Fruit fly (Drosophila melanogaster) whole organism, embryonic: ENCODE measurements around the gene CG3604.

Experiments
- Abd-B ChIP-seq: fragments of 200-800 bp; sonication (Bioruptor generic); optimal IDR thresholded peaks from 2 replicates; lab custom pipeline; 2018; ENCODE audit warnings: missing biosample characterization, mild to moderate bottlenecking, missing genetic modification characterization, moderate library complexity
- BEAF-32 ChIP-seq: fragments of 200-800 bp; sonication (Bioruptor generic); optimal IDR thresholded peaks from 3 replicates; lab custom pipeline; 2017; ENCODE audit warnings: missing biosample characterization, missing genetic modification characterization, mild to moderate bottlenecking, moderate library complexity, missing genetic modification reagents
- CG10267 ChIP-seq: fragments of 200-800 bp; sonication (Bioruptor generic); optimal IDR thresholded peaks from 2 replicates; lab custom pipeline; 2018; ENCODE audit warnings: missing biosample characterization, mild to moderate bottlenecking, missing genetic modification characterization, moderate library complexity
- CG12659 ChIP-seq: fragments of 200-800 bp; sonication (Bioruptor generic); optimal IDR thresholded peaks from 3 replicates; lab custom pipeline; 2017; ENCODE audit warnings: mild to moderate bottlenecking, missing biosample characterization, missing genetic modification reagents, missing genetic modification characterization
- CG13287 ChIP-seq: fragments of 200-800 bp; sonication (Bioruptor generic); IDR thresholded peaks from 2 replicates; pipeline ENCODE4 v1.3.6; 2022; ENCODE audit warnings: missing biosample characterization, missing genetic modification characterization; ENCODE audit not compliant: partially characterized antibody
- CG14710 ChIP-seq: fragments of 200-800 bp; sonication (Bioruptor generic); optimal IDR thresholded peaks from 3 replicates; lab custom pipeline; 2019; ENCODE audit warnings: missing biosample characterization, mild to moderate bottlenecking, missing genetic modification characterization, moderate library complexity
- CG15514 ChIP-seq: fragments of 200-800 bp; sonication (Bioruptor generic); optimal IDR thresholded peaks from 3 replicates; lab custom pipeline; 2017; ENCODE audit warnings: missing biosample characterization, missing genetic modification characterization, mild to moderate bottlenecking, moderate library complexity, missing genetic modification reagents
- CG15601 ChIP-seq: fragments of 200-800 bp; sonication (Bioruptor generic); optimal IDR thresholded peaks from 3 replicates; lab custom pipeline; 2019; ENCODE audit warnings: missing biosample characterization, mild to moderate bottlenecking, missing genetic modification characterization, moderate library complexity
- CG1603 ChIP-seq: fragments of 200-800 bp; sonication (Bioruptor generic); optimal IDR thresholded peaks from 2 replicates; lab custom pipeline; 2019; ENCODE audit warnings: missing biosample characterization, mild to moderate bottlenecking, missing genetic modification characterization, moderate library complexity
- CG17361 ChIP-seq: fragments of 200-800 bp; sonication (Bioruptor generic); IDR thresholded peaks from 3 replicates; pipeline ENCODE4 v1.3.6; 2022; ENCODE audit warnings: missing biosample characterization, missing genetic modification characterization
- CG17385 ChIP-seq: fragments of 200-800 bp; sonication (Bioruptor generic); optimal IDR thresholded peaks from 3 replicates; lab custom pipeline; 2018; ENCODE audit warnings: missing biosample characterization, mild to moderate bottlenecking, missing genetic modification characterization
- CG18011 ChIP-seq: fragments of 200-800 bp; sonication (Bioruptor generic); optimal IDR thresholded peaks from 2 replicates; lab custom pipeline; 2017; ENCODE audit warnings: missing biosample characterization, missing genetic modification characterization, mild to moderate bottlenecking, moderate library complexity, missing genotype
- CG2116 ChIP-seq: fragments of 200-800 bp; sonication (Bioruptor generic); optimal IDR thresholded peaks from 3 replicates; lab custom pipeline; 2018; ENCODE audit warnings: missing biosample characterization, mild to moderate bottlenecking, missing genetic modification characterization
- CG3847 ChIP-seq: fragments of 200-800 bp; sonication (Bioruptor generic); IDR thresholded peaks from 2 replicates; pipeline ENCODE4 v1.3.6; 2022; ENCODE audit warnings: missing biosample characterization, missing genetic modification characterization
- CG4617 ChIP-seq: fragments of 200-800 bp; sonication (Bioruptor generic); optimal IDR thresholded peaks from 3 replicates; lab custom pipeline; 2016; ENCODE audit warnings: missing biosample characterization, missing genetic modification characterization, borderline replicate concordance
- CG4730 ChIP-seq: fragments of 200-800 bp; sonication (Bioruptor generic); IDR thresholded peaks from 2 replicates; pipeline ENCODE4 v1.3.6; 2022; ENCODE audit warnings: missing biosample characterization, missing genetic modification characterization
- CG4854 ChIP-seq: fragments of 200-800 bp; sonication (Bioruptor generic); optimal IDR thresholded peaks from 2 replicates; lab custom pipeline; 2016; ENCODE audit warnings: missing biosample characterization, missing genetic modification characterization, inconsistent platforms
- CG6854 ChIP-seq: fragments of 200-800 bp; sonication (Bioruptor generic); optimal IDR thresholded peaks from 3 replicates; lab custom pipeline; 2017; ENCODE audit warnings: missing biosample characterization, mild to moderate bottlenecking, missing genetic modification characterization
- CTCF ChIP-seq: fragments of 200-800 bp; sonication (Bioruptor generic); optimal IDR thresholded peaks from 2 replicates; lab custom pipeline; 2017; ENCODE audit warnings: missing biosample characterization, mild to moderate bottlenecking, missing genetic modification characterization, moderate library complexity
- CoRest ChIP-seq: fragments of 200-800 bp; sonication (Bioruptor generic); optimal IDR thresholded peaks from 3 replicates; lab custom pipeline; 2018; ENCODE audit warnings: missing biosample characterization, mild to moderate bottlenecking, missing genetic modification characterization, moderate library complexity
- D ChIP-seq, 2 experiments: fragments of 200-800 bp in 1 of 2; fragments of >200 bp in 1 of 2; sonication (Bioruptor generic) in 1 of 2; optimal IDR thresholded peaks; 2 replicates in 1 of 2; 3 replicates in 1 of 2; lab custom pipeline; 2017; ENCODE audit warnings: mild to moderate bottlenecking in 1 of 2, missing biosample characterization in 1 of 2, missing genetic modification characterization in 1 of 2, missing genetic modification reagents in 1 of 2
- Deaf1 ChIP-seq: fragments of 200-800 bp; optimal IDR thresholded peaks from 3 replicates; lab custom pipeline; 2019; ENCODE audit warnings: missing biosample characterization, mild to moderate bottlenecking, missing genetic modification characterization, moderate library complexity
- Dll ChIP-seq: fragments of 200-800 bp; sonication (Bioruptor generic); IDR thresholded peaks from 4 replicates; pipeline ENCODE4 v1.3.6; 2022; ENCODE audit warnings: missing biosample characterization, missing genetic modification characterization; ENCODE audit not compliant: partially characterized antibody
- Doc3 ChIP-seq: fragments of 200-800 bp; sonication (Bioruptor generic); IDR thresholded peaks from 3 replicates; pipeline ENCODE4 v1.3.6; 2022; ENCODE audit warnings: missing biosample characterization, missing genetic modification characterization; ENCODE audit not compliant: partially characterized antibody
- Dp ChIP-seq: fragments of 200-800 bp; sonication (Bioruptor generic); optimal IDR thresholded peaks from 2 replicates; lab custom pipeline; 2018; ENCODE audit warnings: missing biosample characterization, mild to moderate bottlenecking, missing genetic modification characterization, moderate library complexity
- Dref ChIP-seq: fragments of 200-800 bp; sonication (Bioruptor generic); IDR thresholded peaks from 2 replicates; pipeline ENCODE4 v1.3.6; 2022; ENCODE audit warnings: missing biosample characterization, missing genetic modification characterization
- E2f1 ChIP-seq: fragments of 200-800 bp; sonication (Bioruptor generic); IDR thresholded peaks from 2 replicates; pipeline ENCODE4 v1.3.6; 2022; ENCODE audit warnings: missing biosample characterization, missing genetic modification characterization
- E2f2 ChIP-seq: fragments of 200-800 bp; sonication (Bioruptor generic); IDR thresholded peaks from 2 replicates; pipeline ENCODE4 v1.3.6; 2022; ENCODE audit warnings: missing biosample characterization, missing genetic modification characterization
- Ets97D ChIP-seq: fragments of 200-800 bp; sonication (Bioruptor generic); optimal IDR thresholded peaks from 3 replicates; lab custom pipeline; 2016; ENCODE audit warnings: missing biosample characterization, missing genetic modification characterization
- HmgZ ChIP-seq: fragments of 200-800 bp; sonication (Bioruptor generic); optimal IDR thresholded peaks from 2 replicates; lab custom pipeline; 2018; ENCODE audit warnings: missing biosample characterization, mild to moderate bottlenecking, missing genetic modification characterization
- Lhr ChIP-seq: fragments of 200-800 bp; sonication (Bioruptor generic); optimal IDR thresholded peaks from 3 replicates; lab custom pipeline; 2017; ENCODE audit warnings: mild to moderate bottlenecking, missing biosample characterization, missing genetic modification reagents, missing genetic modification characterization
- MBD-R2 ChIP-seq: fragments of 200-800 bp; sonication (Bioruptor generic); IDR thresholded peaks from 2 replicates; pipeline ENCODE4 v1.3.6; 2022; ENCODE audit warnings: missing biosample characterization, missing genetic modification characterization
- Nf-YC ChIP-seq: fragments of 200-800 bp; optimal IDR thresholded peaks from 3 replicates; lab custom pipeline; 2019; ENCODE audit warnings: missing biosample characterization, mild to moderate bottlenecking, missing genetic modification characterization, moderate library complexity
- NfI ChIP-seq: fragments of 200-800 bp; sonication (Bioruptor generic); optimal IDR thresholded peaks from 3 replicates; lab custom pipeline; 2018; ENCODE audit warnings: missing biosample characterization, mild to moderate bottlenecking, missing genetic modification characterization, moderate library complexity
- Oli ChIP-seq: fragments of 200-800 bp; sonication (Bioruptor generic); optimal IDR thresholded peaks from 2 replicates; lab custom pipeline; 2018; ENCODE audit warnings: missing biosample characterization, mild to moderate bottlenecking, missing genetic modification characterization, moderate library complexity
- Sox100B ChIP-seq: fragments of 200-800 bp; sonication (Bioruptor generic); optimal IDR thresholded peaks from 3 replicates; lab custom pipeline; 2018; ENCODE audit warnings: missing biosample characterization, mild to moderate bottlenecking, missing genetic modification characterization
- Sry-δ ChIP-seq: fragments of 200-800 bp; sonication (Bioruptor generic); optimal IDR thresholded peaks from 2 replicates; lab custom pipeline; 2016; ENCODE audit warnings: missing biosample characterization, missing genetic modification characterization
- amos ChIP-seq: fragments of 200-800 bp; sonication (Bioruptor generic); IDR thresholded peaks from 2 replicates; pipeline ENCODE4 v1.3.6; 2022; ENCODE audit warnings: missing biosample characterization, missing genetic modification characterization; ENCODE audit not compliant: partially characterized antibody
- crp ChIP-seq, 2 experiments: fragments of 200-800 bp; sonication (Bioruptor generic); optimal IDR thresholded peaks; 2 replicates in 1 of 2; 3 replicates in 1 of 2; lab custom pipeline; 2017; ENCODE audit warnings: missing biosample characterization in 2 of 2, missing genetic modification characterization in 2 of 2, mild to moderate bottlenecking in 1 of 2, moderate library complexity in 1 of 2
- nmo ChIP-seq: fragments of 200-800 bp; sonication (Bioruptor generic); optimal IDR thresholded peaks from 2 replicates; lab custom pipeline; 2018; ENCODE audit warnings: missing biosample characterization, mild to moderate bottlenecking, missing genetic modification characterization, moderate library complexity
- oc ChIP-seq: fragments of 200-800 bp; sonication (Bioruptor generic); optimal IDR thresholded peaks from 2 replicates; lab custom pipeline; 2018; ENCODE audit warnings: missing biosample characterization, mild to moderate bottlenecking, missing genetic modification characterization, moderate library complexity
- phol ChIP-seq: fragments of 200-800 bp; sonication (Bioruptor generic); optimal IDR thresholded peaks from 3 replicates; lab custom pipeline; 2018; ENCODE audit warnings: missing biosample characterization, mild to moderate bottlenecking, missing genetic modification characterization, moderate library complexity
- pzg ChIP-seq: fragments of 200-800 bp; sonication (Bioruptor generic); optimal IDR thresholded peaks from 3 replicates; lab custom pipeline; 2018; ENCODE audit warnings: missing biosample characterization, mild to moderate bottlenecking, missing genetic modification characterization, moderate library complexity
- ro ChIP-seq: fragments of 200-800 bp; sonication (Bioruptor generic); IDR thresholded peaks from 2 replicates; pipeline ENCODE4 v1.3.6; 2022; ENCODE audit warnings: missing biosample characterization, missing genetic modification characterization
- sd ChIP-seq: fragments of 200-800 bp; sonication (Bioruptor generic); optimal IDR thresholded peaks from 3 replicates; lab custom pipeline; 2018; ENCODE audit warnings: missing biosample characterization, mild to moderate bottlenecking, missing genetic modification characterization, moderate library complexity
- sens ChIP-seq: fragments of 200-800 bp; sonication (Bioruptor generic); peaks from one replicate; lab custom pipeline; 2016; ENCODE audit warnings: missing biosample characterization, missing genetic modification characterization
- stwl ChIP-seq: fragments of 200-800 bp; sonication (Bioruptor generic); optimal IDR thresholded peaks from 3 replicates; lab custom pipeline; 2018; ENCODE audit warnings: missing biosample characterization, mild to moderate bottlenecking, missing genetic modification characterization, moderate library complexity
- sug ChIP-seq: fragments of 200-800 bp; optimal IDR thresholded peaks from 2 replicates; lab custom pipeline; 2019; ENCODE audit warnings: missing biosample characterization, mild to moderate bottlenecking, missing genetic modification characterization, moderate library complexity
- zfh2 ChIP-seq: fragments of 200-800 bp; sonication (Bioruptor generic); optimal IDR thresholded peaks from 2 replicates; lab custom pipeline; 2016; ENCODE audit warnings: missing biosample characterization, missing genetic modification characterization

CG3604 gene

dm6 chr2L:3711665-3712064 is 14.0 kb upstream of the CG3604 start, which contains the start of gene cutlet:
Gene cutlet (minus strand): TSS chr2L:3711748.
- TF ChIP-seq oc (tag; lab: Kevin White, UChicago): no peak
- peak; percentile 23; the same call in 1 of the 4 replicates for TF ChIP-seq Dll (GFP tag; lab: Robert Waterston, UW)
- TF ChIP-seq Dp: peak; percentile 85
- TF ChIP-seq CG14710 (tag; lab: Kevin White, UChicago): peak; percentile 31
- TF ChIP-seq Lhr (GFP tag; lab: Kevin White, UChicago): peak; percentile 5
- TF ChIP-seq CG1603 (tag; lab: Kevin White, UChicago): peak; percentile 28
- TF ChIP-seq CG4617: peak; percentile 6
- peak; percentile 75 for TF ChIP-seq CG17385 (GFP tag; lab: Kevin White, UChicago)
- TF ChIP-seq CG15514 (GFP tag; lab: Kevin White, UChicago): peak; percentile 33
- peak; percentile 3 for TF ChIP-seq CG2116 (GFP tag; lab: Kevin White, UChicago)
- no peak for TF ChIP-seq ro (GFP tag; lab: Robert Waterston, UW)
- TF ChIP-seq nmo (GFP tag; lab: Kevin White, UChicago): peak; percentile 24
- no peak for TF ChIP-seq CG4730 (GFP tag; lab: Robert Waterston, UW)
- TF ChIP-seq Nf-YC (tag; lab: Kevin White, UChicago): peak; percentile 16
- TF ChIP-seq MBD-R2 (GFP tag; lab: Robert Waterston, UW): peak; percentile 92
- TF ChIP-seq CG18011 (GFP tag; lab: Kevin White, UChicago): peak; percentile 97
- peak; percentile 6 for TF ChIP-seq CG10267
- TF ChIP-seq CTCF: peak; percentile 6
- peak; percentile 91 for TF ChIP-seq E2f2
- TF ChIP-seq Ets97D: peak; percentile 7
- no peak for TF ChIP-seq CG6854 (GFP tag; lab: Kevin White, UChicago)
- TF ChIP-seq sug: peak; percentile 25
- peak; percentile 22; the same call in 1 of the 2 replicates for TF ChIP-seq amos (GFP tag; lab: Robert Waterston, UW)
- TF ChIP-seq Oli: no peak
- TF ChIP-seq HmgZ (tag; lab: Kevin White, UChicago): peak; percentile 6
- TF ChIP-seq CG15601 (tag; lab: Kevin White, UChicago): peak; percentile 24
- TF ChIP-seq CG13287 (GFP tag; lab: Robert Waterston, UW): peak; percentile 52; the same call in 1 of the 2 replicates
- peak; percentile 31 for TF ChIP-seq CoRest (tag; lab: Kevin White, UChicago)
- TF ChIP-seq NfI (GFP tag; lab: Kevin White, UChicago): no peak
- peak; percentile 22 for TF ChIP-seq Abd-B (GFP tag; lab: Kevin White, UChicago)
- peak; percentile 63 for TF ChIP-seq sens (GFP tag; lab: Kevin White, UChicago)
- no peak for TF ChIP-seq D (optimal IDR thresholded peaks at IDR 0.05; lab: Kevin White, UChicago)
- no peak for TF ChIP-seq D (GFP tag; optimal IDR thresholded peaks at IDR 0.05; lab: Kevin White, UChicago)
- peak; percentile 34 for TF ChIP-seq CG12659 (GFP tag; lab: Kevin White, UChicago)
- no peak for TF ChIP-seq Doc3 (GFP tag; lab: Robert Waterston, UW)
- TF ChIP-seq Dref (GFP tag; lab: Robert Waterston, UW): peak; percentile 37
- peak; percentile 48 for TF ChIP-seq BEAF-32
- no peak for TF ChIP-seq zfh2 (GFP tag; lab: Kevin White, UChicago)
- TF ChIP-seq Sox100B (GFP tag; lab: Kevin White, UChicago): peak; percentile 44
- TF ChIP-seq E2f1 (GFP tag; lab: Robert Waterston, UW): peak; percentile 86
- no peak for TF ChIP-seq Sry-δ (GFP tag; lab: Kevin White, UChicago)
- peak; percentile 59 for TF ChIP-seq stwl (tag; lab: Kevin White, UChicago)
- TF ChIP-seq phol: peak; percentile 99
- no peak for TF ChIP-seq Deaf1
- peak; percentile 63 for TF ChIP-seq pzg (GFP tag; lab: Kevin White, UChicago)
- peak; percentile 57 for TF ChIP-seq CG3847 (GFP tag; lab: Robert Waterston, UW)
- TF ChIP-seq sd (tag; lab: Kevin White, UChicago): peak; percentile 74
- peak; percentile 85 for TF ChIP-seq CG4854
- TF ChIP-seq crp (GFP tag; optimal IDR thresholded peaks at IDR 0.05; lab: Kevin White, UChicago): peak; percentile 81 to 97
- TF ChIP-seq CG17361: 0 out of 3 replicates have a peak, but pooled peaks have one; percentile 8
